Fruit fly (Drosophila melanogaster) whole organism, pupa: ENCODE results near the gene Polr2H.

ENCODE experiments used
- CG32121 ChIP-seq: fragments of 200-800 bp; sonication (Bioruptor generic); IDR thresholded peaks from 2 replicates; pipeline ENCODE4 v1.3.6; 2022; ENCODE audit warnings: missing biosample characterization, missing genetic modification characterization
- D1 ChIP-seq: fragments of 200-800 bp; sonication (Bioruptor generic); optimal IDR thresholded peaks from 2 replicates; lab custom pipeline; 2018; ENCODE audit warnings: missing biosample characterization, mild to moderate bottlenecking, missing genetic modification characterization, moderate library complexity
- EcR ChIP-seq: fragments of 200-800 bp; sonication (Bioruptor generic); optimal IDR thresholded peaks from 3 replicates; lab custom pipeline; 2019; ENCODE audit warnings: missing biosample characterization, missing genetic modification characterization, mild to moderate bottlenecking, moderate library complexity, missing genetic modification reagents

dm6 chr3L:21720869-21721268, 7.9 kb upstream of the Polr2H start:
- TF ChIP-seq EcR (GFP tag; lab: Kevin White, UChicago) (no peak), CG32121 (GFP tag; lab: Robert Waterston, UW) (no peak), D1 (peak; percentile 12)
